Worm (Caenorhabditis elegans) whole organism, L1 larva: Measurements from ENCODE around the gene orc-4.

ENCODE experiments used
- C34B4.2 ChIP-seq: sonication (generic microtip); optimal IDR thresholded peaks from 2 replicates; lab custom pipeline; 2017; ENCODE audit warnings: mild to moderate bottlenecking, missing genetic modification characterization, missing compliant biosample characterization
- F16B12.6 ChIP-seq: fragments of 150-350 bp; optimal IDR thresholded peaks from 2 replicates; lab custom pipeline; 2014; ENCODE audit warnings: missing biosample characterization, missing genetic modification characterization
- Y116A8C.19 ChIP-seq: sonication (generic microtip); optimal IDR thresholded peaks from 2 replicates; lab custom pipeline; 2016; ENCODE audit warnings: missing compliant biosample characterization, missing genetic modification characterization, borderline replicate concordance
- aha-1 ChIP-seq: fragments of 150-350 bp; optimal IDR thresholded peaks from 2 replicates; lab custom pipeline; 2014; ENCODE audit warnings: missing biosample characterization, missing genetic modification characterization
- alr-1 ChIP-seq: fragments of 200-800 bp; sonication (Bioruptor generic); optimal IDR thresholded peaks from 2 replicates; lab custom pipeline; 2018; ENCODE audit warnings: borderline replicate concordance, mild to moderate bottlenecking, missing genetic modification characterization, missing compliant biosample characterization
- aly-2 ChIP-seq: fragments of 150-350 bp; optimal IDR thresholded peaks from 2 replicates; lab custom pipeline; 2014; ENCODE audit warnings: missing biosample characterization, missing genetic modification characterization
- ceh-8 ChIP-seq: fragments of 200-800 bp; sonication (Bioruptor generic); optimal IDR thresholded peaks from 2 replicates; lab custom pipeline; 2018; ENCODE audit warnings: mild to moderate bottlenecking, missing genetic modification characterization, moderate library complexity, missing compliant biosample characterization
- ceh-82 ChIP-seq, 3 experiments: fragments of 150-350 bp in 1 of 3; sonication (generic microtip) in 2 of 3; optimal IDR thresholded peaks; 2 replicates each; lab custom pipeline; 2014 to 2017; ENCODE audit warnings: missing biosample characterization in 3 of 3, missing genetic modification characterization in 3 of 3
- ces-1 ChIP-seq: fragments of 150-350 bp; optimal IDR thresholded peaks from 2 replicates; lab custom pipeline; 2014; ENCODE audit warnings: missing biosample characterization, missing genetic modification reagents, missing genetic modification characterization
- dpl-1 ChIP-seq, 3 experiments: fragments of 150-350 bp in 2 of 3; sonication (generic microtip) in 1 of 3; optimal IDR thresholded peaks; 2 replicates each; lab custom pipeline; 2014 to 2017; ENCODE audit warnings: missing biosample characterization in 3 of 3, missing genetic modification characterization in 3 of 3, missing genetic modification reagents in 3 of 3
- dsc-1 ChIP-seq: sonication (generic microtip); optimal IDR thresholded peaks from 2 replicates; lab custom pipeline; 2016; ENCODE audit warnings: mild to moderate bottlenecking, missing genetic modification characterization, missing compliant biosample characterization
- efl-1 ChIP-seq, 4 experiments: fragments of 150-350 bp; optimal IDR thresholded peaks in 3 of 4; peaks in 1 of 4; 1 replicate in 1 of 4; 2 replicates in 3 of 4; lab custom pipeline; 2014; ENCODE audit warnings: missing biosample characterization in 2 of 4, missing genetic modification characterization in 2 of 4, missing genetic modification reagents in 2 of 4
- efl-3 ChIP-seq: fragments of 200-800 bp; sonication (Bioruptor generic); optimal IDR thresholded peaks from 2 replicates; lab custom pipeline; 2018; ENCODE audit warnings: mild to moderate bottlenecking, missing genetic modification characterization, missing compliant biosample characterization
- egl-13 ChIP-seq: sonication (generic microtip); optimal IDR thresholded peaks from 2 replicates; lab custom pipeline; 2016; ENCODE audit warnings: missing genotype, missing genetic modification reagents, missing genetic modification characterization, missing compliant biosample characterization
- fkh-10 ChIP-seq: sonication (generic microtip); optimal IDR thresholded peaks from 2 replicates; lab custom pipeline; 2017; ENCODE audit warnings: missing biosample characterization, missing genetic modification reagents, missing genetic modification characterization
- fkh-4 ChIP-seq: sonication (generic microtip); optimal IDR thresholded peaks from 2 replicates; lab custom pipeline; 2016; ENCODE audit warnings: missing compliant biosample characterization, missing genetic modification characterization, borderline replicate concordance
- fkh-8 ChIP-seq: sonication (generic microtip); optimal IDR thresholded peaks from 2 replicates; lab custom pipeline; 2016; ENCODE audit warnings: mild to moderate bottlenecking, missing genetic modification characterization, missing compliant biosample characterization
- lin-13 ChIP-seq: fragments of 150-350 bp; optimal IDR thresholded peaks from 2 replicates; lab custom pipeline; 2014; ENCODE audit warnings: missing biosample characterization, missing genetic modification reagents, missing genetic modification characterization
- lin-14 ChIP-seq: fragments of 200-800 bp; sonication (Bioruptor generic); optimal IDR thresholded peaks from 2 replicates; lab custom pipeline; 2018; ENCODE audit warnings: mild to moderate bottlenecking, missing genetic modification characterization, moderate library complexity, missing compliant biosample characterization
- mab-9 ChIP-seq: fragments of 200-800 bp; sonication (Bioruptor generic); IDR thresholded peaks from 2 replicates; pipeline ENCODE4 v1.3.6; 2022; ENCODE audit warnings: missing genetic modification reagents, missing genetic modification characterization, missing compliant biosample characterization
- mef-2 ChIP-seq: fragments of 150-350 bp; optimal IDR thresholded peaks from 2 replicates; lab custom pipeline; 2014; ENCODE audit warnings: missing biosample characterization, missing genetic modification characterization
- nhr-19 ChIP-seq: fragments of 200-800 bp; sonication (Bioruptor generic); conservative IDR thresholded peaks from 2 replicates; pipeline ENCODE4 v1.3.6; 2022; ENCODE audit warnings: missing genetic modification characterization, missing compliant biosample characterization
- nhr-20 ChIP-seq: sonication (generic microtip); optimal IDR thresholded peaks from 2 replicates; lab custom pipeline; 2016; ENCODE audit warnings: mild to moderate bottlenecking, missing genetic modification characterization, missing compliant biosample characterization
- nhr-47 ChIP-seq: sonication (generic microtip); optimal IDR thresholded peaks from 2 replicates; lab custom pipeline; 2016; ENCODE audit warnings: mild to moderate bottlenecking, missing genetic modification characterization, moderate library complexity, missing compliant biosample characterization
- nhr-71 ChIP-seq: sonication (generic microtip); optimal IDR thresholded peaks from 2 replicates; lab custom pipeline; 2016; ENCODE audit warnings: mild to moderate bottlenecking, missing genetic modification characterization, moderate library complexity, missing compliant biosample characterization
- nhr-90 ChIP-seq: sonication (generic microtip); optimal IDR thresholded peaks from 2 replicates; lab custom pipeline; 2016; ENCODE audit warnings: mild to moderate bottlenecking, missing genetic modification characterization, missing compliant biosample characterization; ENCODE audit not compliant: poor library complexity
- pag-3 ChIP-seq: sonication (generic microtip); optimal IDR thresholded peaks from 2 replicates; lab custom pipeline; 2017; ENCODE audit warnings: missing genetic modification characterization, mild to moderate bottlenecking, missing compliant biosample characterization, antibody characterized with exemption, borderline replicate concordance; ENCODE audit not compliant: insufficient read depth
- pax-3 ChIP-seq: fragments of 200-800 bp; sonication (Bioruptor generic); optimal IDR thresholded peaks from 2 replicates; lab custom pipeline; 2018; ENCODE audit warnings: mild to moderate bottlenecking, missing genetic modification characterization, moderate library complexity, missing compliant biosample characterization
- skn-1 ChIP-seq: fragments of 150-350 bp; optimal IDR thresholded peaks from 2 replicates; lab custom pipeline; 2014; ENCODE audit warnings: missing biosample characterization, missing genetic modification characterization
- snpc-4 ChIP-seq: fragments of 150-350 bp; optimal IDR thresholded peaks from 2 replicates; lab custom pipeline; 2014; ENCODE audit warnings: missing biosample characterization, missing genetic modification characterization
- swsn-7 ChIP-seq: sonication (generic microtip); optimal IDR thresholded peaks from 2 replicates; lab custom pipeline; 2016; ENCODE audit warnings: missing genetic modification characterization, missing compliant biosample characterization
- tbx-2 ChIP-seq: sonication (generic microtip); optimal IDR thresholded peaks from 2 replicates; lab custom pipeline; 2016; ENCODE audit warnings: missing genetic modification characterization, missing compliant biosample characterization
- tlp-1 ChIP-seq: fragments of 150-350 bp; optimal IDR thresholded peaks from 2 replicates; lab custom pipeline; 2014; ENCODE audit warnings: missing biosample characterization, missing genetic modification characterization
- unc-62 ChIP-seq: fragments of 150-350 bp; optimal IDR thresholded peaks from 2 replicates; lab custom pipeline; 2014; ENCODE audit warnings: missing biosample characterization, missing genetic modification reagents, missing genetic modification characterization
- unc-98 ChIP-seq: fragments of 200-800 bp; sonication (Bioruptor generic); IDR thresholded peaks from 2 replicates; pipeline ENCODE4 v1.3.6; 2022; ENCODE audit warnings: missing genetic modification characterization, missing compliant biosample characterization
- vab-15 ChIP-seq: sonication (generic microtip); optimal IDR thresholded peaks from 2 replicates; lab custom pipeline; 2017; ENCODE audit warnings: missing genotype, mild to moderate bottlenecking, missing genetic modification characterization, missing compliant biosample characterization
- zip-4 ChIP-seq: fragments of 200-800 bp; sonication (Bioruptor generic); optimal IDR thresholded peaks from 2 replicates; lab custom pipeline; 2018; ENCODE audit warnings: mild to moderate bottlenecking, missing genetic modification characterization, moderate library complexity, missing compliant biosample characterization

The orc-4 gene

DNA sequence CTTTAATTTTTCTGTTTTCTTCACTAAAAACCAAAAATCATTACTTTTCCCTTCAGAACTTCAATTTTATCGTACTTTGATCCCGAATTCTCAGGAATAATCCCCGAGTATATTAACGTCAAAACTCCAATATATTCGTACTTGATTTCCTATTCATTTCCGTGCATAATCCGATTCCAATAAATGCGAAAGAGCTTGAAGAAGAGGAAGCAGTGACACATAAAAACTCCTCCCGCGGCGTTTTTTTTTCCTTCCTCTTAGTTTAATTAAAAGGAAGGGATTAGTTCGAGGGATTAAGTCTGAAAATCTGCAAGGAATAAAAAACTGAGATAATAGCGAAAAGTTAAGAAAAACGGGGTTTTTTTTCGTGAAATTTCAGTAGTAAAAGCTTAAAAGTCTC lies 45.1 kb upstream of the orc-4 start (continued):
- TF ChIP-seq C34B4.2 (tag; lab: Kevin White, UChicago) (no peak), ceh-8 (GFP tag; lab: Kevin White, UChicago) (no peak), swsn-7 (tag; lab: Kevin White, UChicago) (peak; percentile 20), dpl-1 (GFP tag; optimal IDR thresholded peaks at IDR 0.05; lab: Kevin White, UChicago) (no peak), ceh-82 (tag; optimal IDR thresholded peaks at IDR 0.05; lab: Kevin White, UChicago) (no peak), nhr-20 (tag; lab: Kevin White, UChicago) (peak; percentile 6), unc-98 (GFP tag; lab: Robert Waterston, UW) (no peak), ces-1 (no peak), tlp-1 (tag; lab: Kevin White, UChicago) (no peak), nhr-90 (tag; lab: Kevin White, UChicago) (no peak), aly-2 (no peak), snpc-4 (tag; lab: Kevin White, UChicago) (no peak), fkh-10 (GFP tag; lab: Kevin White, UChicago) (no peak), nhr-47 (peak; percentile 58)

DNA sequence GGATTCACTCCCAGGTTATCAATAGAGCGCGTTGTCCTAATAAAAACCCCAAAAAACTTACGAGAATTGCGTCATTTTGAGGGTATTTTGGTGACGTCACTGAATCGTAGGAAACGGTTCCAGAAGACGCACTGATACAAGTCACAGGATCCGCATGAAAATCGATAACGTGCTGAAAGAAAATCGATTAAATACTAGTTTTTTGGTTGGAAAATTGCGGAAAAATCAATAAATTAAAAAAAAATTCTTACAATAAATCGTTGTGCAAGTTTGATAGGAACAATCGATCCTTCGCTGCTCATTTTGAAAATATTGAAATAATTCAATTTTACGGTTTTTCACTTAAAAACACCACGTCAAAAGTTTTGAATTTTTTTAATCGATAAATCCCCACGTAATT lies 42.7 kb upstream of the orc-4 start, which contains the start of gene Y39A1A.2:
Gene Y39A1A.2, minus strand, starts transcription at position 319 of the 400 bp plus-strand sequence.
- no peak for TF ChIP-seq alr-1 (tag; lab: Kevin White, UChicago)
- TF ChIP-seq mab-9 (GFP tag; lab: Robert Waterston, UW) = no peak
- TF ChIP-seq vab-15 (tag; lab: Kevin White, UChicago) = no peak
- TF ChIP-seq aly-2 = no peak
- TF ChIP-seq unc-62 (GFP tag; lab: Kevin White, UChicago) = no peak
- TF ChIP-seq dpl-1 (GFP tag; optimal IDR thresholded peaks at IDR 0.05; lab: Kevin White, UChicago) = no peak
- no peak for TF ChIP-seq egl-13 (tag; lab: Kevin White, UChicago)
- TF ChIP-seq lin-13 (GFP tag; lab: Kevin White, UChicago) = no peak

DNA sequence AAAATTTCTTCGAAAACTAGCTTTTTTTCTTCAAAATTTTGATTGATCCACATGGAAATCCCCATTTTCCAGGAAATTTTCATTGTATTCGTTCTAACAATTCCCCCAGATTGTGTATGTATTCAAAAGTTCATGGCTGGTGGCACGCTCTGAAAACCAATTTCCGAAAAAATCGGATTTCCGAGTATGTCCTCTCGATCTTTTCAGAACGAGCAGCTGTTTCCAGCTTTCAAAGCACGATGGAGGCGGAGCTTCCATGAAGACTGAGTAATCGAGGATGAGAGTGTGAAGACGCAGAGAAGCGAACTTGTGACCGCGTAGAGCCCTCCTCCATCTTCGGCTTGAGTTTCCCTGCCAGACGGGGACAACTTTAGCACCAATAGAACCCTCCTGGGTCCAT lies 41.6 kb upstream of the orc-4 start:
- no peak for TF ChIP-seq nhr-20 (tag; lab: Kevin White, UChicago)
- TF ChIP-seq nhr-19 (GFP tag; lab: Robert Waterston, UW) = no peak
- TF ChIP-seq nhr-47 = peak; percentile 65
- peak; percentile 72 for TF ChIP-seq nhr-71
- peak; percentile 24 for TF ChIP-seq mef-2 (tag; lab: Kevin White, UChicago)
- no peak for TF ChIP-seq zip-4 (GFP tag; lab: Kevin White, UChicago)
- peak; percentile 4 for TF ChIP-seq F16B12.6
- TF ChIP-seq swsn-7 (tag; lab: Kevin White, UChicago) = peak; percentile 13
- TF ChIP-seq dsc-1 (tag; lab: Kevin White, UChicago) = peak; percentile 51
- peak; percentile 98 for TF ChIP-seq fkh-8 (tag; lab: Kevin White, UChicago)
- peak; percentile 26 for TF ChIP-seq lin-14 (GFP tag; lab: Kevin White, UChicago)
- TF ChIP-seq pax-3 = no peak

DNA sequence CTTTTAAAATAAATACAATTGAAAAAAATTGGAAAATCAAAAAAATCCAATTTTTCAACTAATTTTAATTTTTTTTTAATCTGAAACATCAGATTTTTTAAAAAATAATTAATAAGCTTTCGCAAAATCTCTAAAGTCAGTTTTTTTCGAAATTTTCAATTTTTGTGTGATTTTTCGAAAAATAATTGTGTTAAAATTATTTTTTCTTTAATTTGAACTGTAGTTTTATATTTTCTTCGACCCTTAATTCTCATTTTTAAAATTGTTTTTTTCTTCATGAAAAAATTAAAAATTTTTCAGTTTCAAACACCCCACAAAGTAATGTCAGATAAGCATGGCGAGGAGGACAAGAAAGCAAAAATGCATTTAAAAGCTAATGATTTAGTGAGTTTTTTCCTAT lies 40.9 kb upstream of the orc-4 start, which contains the start of gene rabx-5:
Gene rabx-5, plus strand, starts transcription at position 301 of the 400 bp plus-strand sequence.
- TF ChIP-seq pag-3 (tag; lab: Kevin White, UChicago) (no peak), tbx-2 (no peak), unc-62 (GFP tag; lab: Kevin White, UChicago) (no peak), skn-1 (tag; lab: Kevin White, UChicago) (no peak), Y116A8C.19 (tag; lab: Kevin White, UChicago) (no peak), efl-1 (optimal IDR thresholded peaks at IDR 0.05; lab: Kevin White, UChicago) (no peak), efl-1 (GFP tag; optimal IDR thresholded peaks at IDR 0.05 in 1 of 2; lab: Kevin White, UChicago) (no peak), vab-15 (tag; lab: Kevin White, UChicago) (no peak), aha-1 (tag; lab: Kevin White, UChicago) (no peak), efl-3 (GFP tag; lab: Kevin White, UChicago) (no peak), swsn-7 (tag; lab: Kevin White, UChicago) (no peak), fkh-4 (tag; lab: Kevin White, UChicago) (no peak)
- TF ChIP-seq, all 84 proteins: peak for 0
